Worm (Caenorhabditis elegans) whole organism, L2 larva: ENCODE measurements around the gene acr-16.

ENCODE experiments used
- C34F6.9 ChIP-seq: fragments of 150-350 bp; optimal IDR thresholded peaks from 2 replicates; lab custom pipeline; 2014; ENCODE audit warnings: missing biosample characterization, missing genetic modification characterization
- F13H6.1 ChIP-seq: sonication (generic microtip); optimal IDR thresholded peaks from 2 replicates; lab custom pipeline; 2016; ENCODE audit warnings: missing genetic modification characterization, missing compliant biosample characterization
- R02D3.7 ChIP-seq: fragments of 150-350 bp; optimal IDR thresholded peaks from 2 replicates; lab custom pipeline; 2014; ENCODE audit warnings: missing biosample characterization, missing genetic modification characterization
- Y55F3AM.14 ChIP-seq: fragments of 200-800 bp; sonication (Bioruptor generic); optimal IDR thresholded peaks from 2 replicates; lab custom pipeline; 2018; ENCODE audit warnings: mild to moderate bottlenecking, missing genetic modification characterization, missing compliant biosample characterization
- ZK546.5 ChIP-seq: sonication (generic microtip); optimal IDR thresholded peaks from 2 replicates; lab custom pipeline; 2017; ENCODE audit warnings: missing biosample characterization, missing genetic modification characterization
- alr-1 ChIP-seq: fragments of 150-350 bp; optimal IDR thresholded peaks from 2 replicates; lab custom pipeline; 2014; ENCODE audit warnings: missing biosample characterization, missing genetic modification characterization
- aly-2 ChIP-seq: fragments of 150-350 bp; optimal IDR thresholded peaks from 2 replicates; lab custom pipeline; 2014; ENCODE audit warnings: missing biosample characterization, missing genetic modification characterization
- ama-1 ChIP-seq: fragments of 150-350 bp; optimal IDR thresholded peaks from 2 replicates; lab custom pipeline; 2018; ENCODE audit warnings: inconsistent platforms
- blmp-1 ChIP-seq: sonication (generic microtip); optimal IDR thresholded peaks from 2 replicates; lab custom pipeline; 2017; ENCODE audit warnings: missing genetic modification characterization, mild to moderate bottlenecking, missing compliant biosample characterization, antibody characterized with exemption, moderate library complexity; ENCODE audit not compliant: insufficient read depth
- ceh-16 ChIP-seq: fragments of 150-350 bp; optimal IDR thresholded peaks from 2 replicates; lab custom pipeline; 2014; ENCODE audit warnings: missing biosample characterization, missing genetic modification characterization
- ceh-82 ChIP-seq: fragments of 150-350 bp; optimal IDR thresholded peaks from 2 replicates; lab custom pipeline; 2014; ENCODE audit warnings: missing biosample characterization, missing genetic modification characterization
- crh-2 ChIP-seq: sonication (generic microtip); optimal IDR thresholded peaks from 2 replicates; lab custom pipeline; 2017; ENCODE audit warnings: missing biosample characterization, missing genetic modification characterization
- dmd-4 ChIP-seq: sonication (generic microtip); optimal IDR thresholded peaks from 2 replicates; lab custom pipeline; 2017; ENCODE audit warnings: missing biosample characterization, missing genetic modification characterization
- egl-27 ChIP-seq: sonication (generic microtip); optimal IDR thresholded peaks from 3 replicates; lab custom pipeline; 2017; ENCODE audit warnings: missing biosample characterization, missing genetic modification reagents, missing genetic modification characterization
- elt-1 ChIP-seq: fragments of 150-350 bp; optimal IDR thresholded peaks from 2 replicates; lab custom pipeline; 2014; ENCODE audit warnings: missing biosample characterization, missing genetic modification characterization
- elt-3 ChIP-seq: sonication (generic microtip); optimal IDR thresholded peaks from 2 replicates; lab custom pipeline; 2017; ENCODE audit warnings: missing biosample characterization, missing genetic modification characterization
- fos-1 ChIP-seq: fragments of 150-350 bp; optimal IDR thresholded peaks from 2 replicates; lab custom pipeline; 2014; ENCODE audit warnings: missing biosample characterization, missing genetic modification characterization
- gmeb-1 ChIP-seq: fragments of 150-350 bp; optimal IDR thresholded peaks from 2 replicates; lab custom pipeline; 2014; ENCODE audit warnings: missing biosample characterization, missing genetic modification characterization
- lin-11 ChIP-seq: fragments of 150-350 bp; sonication (generic microtip); optimal IDR thresholded peaks from 2 replicates; lab custom pipeline; 2014; ENCODE audit warnings: missing biosample characterization, missing genetic modification characterization, inconsistent platforms, mixed read lengths
- lin-39 ChIP-seq: fragments of 150-350 bp; optimal IDR thresholded peaks from 2 replicates; lab custom pipeline; 2014; ENCODE audit warnings: missing biosample characterization, missing genetic modification reagents, missing genetic modification characterization
- lsy-2 ChIP-seq, 2 experiments: fragments of 150-350 bp in 1 of 2; sonication (generic microtip) in 1 of 2; optimal IDR thresholded peaks; 2 replicates each; lab custom pipeline; 2014 to 2017; ENCODE audit warnings: missing biosample characterization in 2 of 2, missing genetic modification characterization in 2 of 2
- mdl-1 ChIP-seq, 2 experiments: fragments of 150-350 bp in 1 of 2; sonication (generic microtip) in 1 of 2; optimal IDR thresholded peaks; 2 replicates each; lab custom pipeline; 2017; ENCODE audit warnings: missing biosample characterization in 2 of 2, missing genetic modification characterization in 2 of 2
- nhr-10 ChIP-seq: sonication (generic microtip); optimal IDR thresholded peaks from 2 replicates; lab custom pipeline; 2017; ENCODE audit warnings: missing biosample characterization, missing genetic modification characterization
- nhr-11 ChIP-seq: fragments of 150-350 bp; optimal IDR thresholded peaks from 2 replicates; lab custom pipeline; 2014; ENCODE audit warnings: missing biosample characterization, missing genetic modification characterization
- nhr-12 ChIP-seq: fragments of 150-350 bp; optimal IDR thresholded peaks from 2 replicates; lab custom pipeline; 2014; ENCODE audit warnings: missing biosample characterization, missing genetic modification characterization
- nhr-129 ChIP-seq: fragments of 150-350 bp; optimal IDR thresholded peaks from 2 replicates; lab custom pipeline; 2014; ENCODE audit warnings: missing biosample characterization, missing genetic modification characterization
- nhr-21 ChIP-seq: fragments of 150-350 bp; optimal IDR thresholded peaks from 2 replicates; lab custom pipeline; 2014; ENCODE audit warnings: missing biosample characterization, missing genetic modification characterization
- nhr-23 ChIP-seq: fragments of 150-350 bp; optimal IDR thresholded peaks from 2 replicates; lab custom pipeline; 2014; ENCODE audit warnings: missing biosample characterization, missing genetic modification reagents, missing genetic modification characterization
- nhr-237 ChIP-seq: fragments of 150-350 bp; optimal IDR thresholded peaks from 2 replicates; lab custom pipeline; 2014; ENCODE audit warnings: missing biosample characterization, missing genetic modification characterization
- nhr-25 ChIP-seq: fragments of 150-350 bp; sonication (generic microtip); optimal IDR thresholded peaks from 3 replicates; lab custom pipeline; 2014; ENCODE audit warnings: missing biosample characterization, missing genetic modification characterization
- sem-4 ChIP-seq: fragments of 150-350 bp; optimal IDR thresholded peaks from 2 replicates; lab custom pipeline; 2014; ENCODE audit warnings: missing biosample characterization, missing genetic modification reagents, missing genetic modification characterization
- sma-3 ChIP-seq: sonication (generic microtip); optimal IDR thresholded peaks from 2 replicates; lab custom pipeline; 2016; ENCODE audit warnings: missing genetic modification reagents, missing genetic modification characterization, missing compliant biosample characterization
- sma-9 ChIP-seq, 2 experiments: fragments of 150-350 bp in 1 of 2; sonication (generic microtip) in 1 of 2; optimal IDR thresholded peaks; 2 replicates each; lab custom pipeline; 2014 to 2016; ENCODE audit warnings: missing genetic modification characterization in 2 of 2, mild to moderate bottlenecking in 1 of 2, missing biosample characterization in 1 of 2, missing compliant biosample characterization in 1 of 2, missing genetic modification reagents in 1 of 2, moderate library complexity in 1 of 2
- snpc-4 ChIP-seq: fragments of 150-350 bp; optimal IDR thresholded peaks from 2 replicates; lab custom pipeline; 2014; ENCODE audit warnings: missing biosample characterization, missing genetic modification characterization
- unc-39 ChIP-seq: fragments of 150-350 bp; optimal IDR thresholded peaks from 2 replicates; lab custom pipeline; 2014; ENCODE audit warnings: missing biosample characterization, missing genetic modification characterization
- unc-55 ChIP-seq: fragments of 150-350 bp; sonication (generic microtip); optimal IDR thresholded peaks from 3 replicates; lab custom pipeline; 2014; ENCODE audit warnings: missing biosample characterization, missing genetic modification reagents, missing genetic modification characterization
- unc-62 ChIP-seq: fragments of 150-350 bp; optimal IDR thresholded peaks from 2 replicates; lab custom pipeline; 2014; ENCODE audit warnings: missing biosample characterization, missing genetic modification reagents, missing genetic modification characterization
- zag-1 ChIP-seq: fragments of 150-350 bp; optimal IDR thresholded peaks from 2 replicates; lab custom pipeline; 2014; ENCODE audit warnings: missing biosample characterization, missing genetic modification characterization
- ztf-1 ChIP-seq: fragments of 200-800 bp; sonication (Bioruptor generic); conservative IDR thresholded peaks from 2 replicates; pipeline ENCODE4 v1.3.6; 2022; ENCODE audit warnings: missing genetic modification characterization, missing compliant biosample characterization
- ztf-11 ChIP-seq: sonication (generic microtip); optimal IDR thresholded peaks from 2 replicates; lab custom pipeline; 2017; ENCODE audit warnings: missing biosample characterization, missing genetic modification characterization
- ztf-4 ChIP-seq: fragments of 150-350 bp; optimal IDR thresholded peaks from 2 replicates; lab custom pipeline; 2014; ENCODE audit warnings: missing biosample characterization, missing genetic modification characterization

Gene acr-16

ce11 chrV:8607353-8607850 lies 46.4 kb downstream of the acr-16 start, which contains the start of gene smk-1:
TSS of gene smk-1 (plus strand) at chrV:8607800.
- TF ChIP-seq unc-39 (tag; lab: Kevin White, UChicago) (no peak), zag-1 (tag; lab: Kevin White, UChicago) (no peak), ama-1 (lab: Kevin White, UChicago) (no peak), alr-1 (tag; lab: Kevin White, UChicago) (no peak), lsy-2 (tag; optimal IDR thresholded peaks at IDR 0.05; lab: Kevin White, UChicago) (no peak), dmd-4 (tag; lab: Kevin White, UChicago) (no peak), crh-2 (peak; percentile 27), elt-1 (tag; lab: Kevin White, UChicago) (no peak), sma-9 (GFP tag; optimal IDR thresholded peaks at IDR 0.05; lab: Kevin White, UChicago) (peak; percentile 67), sma-9 (tag; optimal IDR thresholded peaks at IDR 0.05; lab: Kevin White, UChicago) (no peak), sma-3 (GFP tag; lab: Kevin White, UChicago) (peak; percentile 39), fos-1 (tag; lab: Kevin White, UChicago) (peak; percentile 50), blmp-1 (tag; lab: Kevin White, UChicago) (peak; percentile 22), nhr-25 (tag; lab: Kevin White, UChicago) (peak; percentile 82), nhr-21 (tag; lab: Kevin White, UChicago) (peak; percentile 49), ztf-11 (no peak), ceh-82 (tag; lab: Kevin White, UChicago) (no peak), ztf-4 (tag; lab: Kevin White, UChicago) (peak; percentile 41), C34F6.9 (tag; lab: Kevin White, UChicago) (peak; percentile 22), sem-4 (tag; lab: Kevin White, UChicago) (peak; percentile 17), gmeb-1 (tag; lab: Kevin White, UChicago) (peak; percentile 26), nhr-129 (no peak), ztf-1 (GFP tag; lab: Robert Waterston, UW) (no peak)
- TF ChIP-seq, all 48 proteins: peak for 11

- no peak for TF ChIP-seq lsy-2 (tag; optimal IDR thresholded peaks at IDR 0.05; lab: Kevin White, UChicago)
Measured at ce11 chrV:8608483-8608882, 47.5 kb downstream of the acr-16 start.

- TF ChIP-seq nhr-23 (tag; lab: Kevin White, UChicago) (no peak), ama-1 (lab: Kevin White, UChicago) (no peak), alr-1 (tag; lab: Kevin White, UChicago) (no peak), C34F6.9 (tag; lab: Kevin White, UChicago) (no peak), ceh-82 (tag; lab: Kevin White, UChicago) (no peak), nhr-10 (tag; lab: Kevin White, UChicago) (no peak), egl-27 (tag; lab: Kevin White, UChicago) (no peak), elt-1 (tag; lab: Kevin White, UChicago) (no peak), ztf-11 (no peak), nhr-12 (tag; lab: Kevin White, UChicago) (no peak), elt-3 (no peak), dmd-4 (tag; lab: Kevin White, UChicago) (no peak), lin-11 (no peak), ZK546.5 (tag; lab: Kevin White, UChicago) (no peak), sma-3 (GFP tag; lab: Kevin White, UChicago) (no peak), unc-55 (peak; percentile 17), F13H6.1 (tag; lab: Kevin White, UChicago) (peak; percentile 10), aly-2 (tag; lab: Kevin White, UChicago) (no peak), Y55F3AM.14 (GFP tag; lab: Kevin White, UChicago) (no peak), lsy-2 (tag; optimal IDR thresholded peaks at IDR 0.05; lab: Kevin White, UChicago) (no peak), snpc-4 (no peak), nhr-129 (peak; percentile 45), nhr-25 (tag; lab: Kevin White, UChicago) (no peak), mdl-1 (tag; optimal IDR thresholded peaks at IDR 0.05; lab: Kevin White, UChicago) (peak in 1 of 2 experiments; percentile 16), nhr-21 (tag; lab: Kevin White, UChicago) (peak; percentile 50), nhr-237 (tag; lab: Kevin White, UChicago) (no peak), fos-1 (tag; lab: Kevin White, UChicago) (peak; percentile 7), gmeb-1 (tag; lab: Kevin White, UChicago) (no peak), blmp-1 (tag; lab: Kevin White, UChicago) (no peak), lin-39 (tag; lab: Kevin White, UChicago) (no peak), unc-62 (GFP tag; lab: Kevin White, UChicago) (no peak), R02D3.7 (no peak), nhr-11 (no peak), ceh-16 (tag; lab: Kevin White, UChicago) (no peak)
Measured at ce11 chrV:8609776-8610529, 48.9 kb downstream of the acr-16 start.
